Worm (Caenorhabditis elegans) whole organism, L1 larva: ENCODE measurements around the gene K11H3.5.
A peak's percentile ranks its signal among the peaks of the same experiment; 100 is the strongest.

Experiments used
- alr-1 ChIP-seq: fragments of 200-800 bp; sonication (Bioruptor generic); optimal IDR thresholded peaks from 2 replicates; lab custom pipeline; 2018; ENCODE audit warnings: borderline replicate concordance, mild to moderate bottlenecking, missing genetic modification characterization, missing compliant biosample characterization
- aly-2 ChIP-seq: fragments of 150-350 bp; optimal IDR thresholded peaks from 2 replicates; lab custom pipeline; 2014; ENCODE audit warnings: missing biosample characterization, missing genetic modification characterization
- ama-1 ChIP-seq: fragments of 150-350 bp; optimal IDR thresholded peaks from 2 replicates; lab custom pipeline; 2014
- blmp-1 ChIP-seq: fragments of 150-350 bp; optimal IDR thresholded peaks from 2 replicates; lab custom pipeline; 2014; ENCODE audit warnings: missing biosample characterization, missing genetic modification characterization
- ceh-63 ChIP-seq: fragments of 200-800 bp; sonication (Bioruptor generic); optimal IDR thresholded peaks from 2 replicates; lab custom pipeline; 2018; ENCODE audit warnings: mild to moderate bottlenecking, missing genetic modification characterization, missing compliant biosample characterization
- ceh-82 ChIP-seq, 3 experiments: fragments of 150-350 bp in 1 of 3; sonication (generic microtip) in 2 of 3; optimal IDR thresholded peaks; 2 replicates each; lab custom pipeline; 2014 to 2017; ENCODE audit warnings: missing biosample characterization in 3 of 3, missing genetic modification characterization in 3 of 3
- ceh-90 ChIP-seq: sonication (generic microtip); optimal IDR thresholded peaks from 2 replicates; lab custom pipeline; 2016; ENCODE audit warnings: missing genetic modification characterization, missing compliant biosample characterization
- ces-1 ChIP-seq: fragments of 150-350 bp; optimal IDR thresholded peaks from 2 replicates; lab custom pipeline; 2014; ENCODE audit warnings: missing biosample characterization, missing genetic modification reagents, missing genetic modification characterization
- dsc-1 ChIP-seq: sonication (generic microtip); optimal IDR thresholded peaks from 2 replicates; lab custom pipeline; 2016; ENCODE audit warnings: mild to moderate bottlenecking, missing genetic modification characterization, missing compliant biosample characterization
- efl-1 ChIP-seq, 4 experiments: fragments of 150-350 bp; optimal IDR thresholded peaks in 3 of 4; peaks in 1 of 4; 1 replicate in 1 of 4; 2 replicates in 3 of 4; lab custom pipeline; 2014; ENCODE audit warnings: missing biosample characterization in 2 of 4, missing genetic modification characterization in 2 of 4, missing genetic modification reagents in 2 of 4
- elt-2 ChIP-seq: sonication (generic microtip); optimal IDR thresholded peaks from 2 replicates; lab custom pipeline; 2016; ENCODE audit warnings: missing genetic modification characterization, mild to moderate bottlenecking, inconsistent platforms, missing compliant biosample characterization, missing genetic modification reagents
- elt-3 ChIP-seq, 6 experiments: fragments of 150-350 bp in 1 of 6; sonication (generic microtip); optimal IDR thresholded peaks; 2 replicates each; lab custom pipeline; 2017 to 2018; ENCODE audit warnings: missing biosample characterization in 6 of 6, missing genetic modification characterization in 6 of 6, inconsistent platforms in 1 of 6
- jun-1 ChIP-seq: fragments of 150-350 bp; optimal IDR thresholded peaks from 2 replicates; lab custom pipeline; 2014; ENCODE audit warnings: missing biosample characterization, missing genetic modification reagents, missing genetic modification characterization
- lin-14 ChIP-seq: fragments of 200-800 bp; sonication (Bioruptor generic); optimal IDR thresholded peaks from 2 replicates; lab custom pipeline; 2018; ENCODE audit warnings: mild to moderate bottlenecking, missing genetic modification characterization, moderate library complexity, missing compliant biosample characterization
- lin-39 ChIP-seq: fragments of 150-350 bp; optimal IDR thresholded peaks from 2 replicates; lab custom pipeline; 2014; ENCODE audit warnings: missing biosample characterization, missing genetic modification reagents, missing genetic modification characterization
- lsy-2 ChIP-seq, 2 experiments: fragments of 150-350 bp; optimal IDR thresholded peaks; 2 replicates each; lab custom pipeline; 2014; ENCODE audit warnings: missing biosample characterization in 2 of 2, missing genetic modification characterization in 2 of 2
- nhr-20 ChIP-seq: sonication (generic microtip); optimal IDR thresholded peaks from 2 replicates; lab custom pipeline; 2016; ENCODE audit warnings: mild to moderate bottlenecking, missing genetic modification characterization, missing compliant biosample characterization
- nhr-237 ChIP-seq: fragments of 150-350 bp; optimal IDR thresholded peaks from 2 replicates; lab custom pipeline; 2014; ENCODE audit warnings: missing biosample characterization, missing genetic modification characterization
- nhr-71 ChIP-seq: sonication (generic microtip); optimal IDR thresholded peaks from 2 replicates; lab custom pipeline; 2016; ENCODE audit warnings: mild to moderate bottlenecking, missing genetic modification characterization, moderate library complexity, missing compliant biosample characterization
- nhr-85 ChIP-seq: sonication (generic microtip); peaks from one replicate; lab custom pipeline; 2016; ENCODE audit warnings: missing genetic modification characterization, inconsistent platforms, missing compliant biosample characterization
- nhr-90 ChIP-seq: sonication (generic microtip); optimal IDR thresholded peaks from 2 replicates; lab custom pipeline; 2016; ENCODE audit warnings: mild to moderate bottlenecking, missing genetic modification characterization, missing compliant biosample characterization; ENCODE audit not compliant: poor library complexity
- snpc-4 ChIP-seq: fragments of 150-350 bp; optimal IDR thresholded peaks from 2 replicates; lab custom pipeline; 2014; ENCODE audit warnings: missing biosample characterization, missing genetic modification characterization
- swsn-7 ChIP-seq: sonication (generic microtip); optimal IDR thresholded peaks from 2 replicates; lab custom pipeline; 2016; ENCODE audit warnings: missing genetic modification characterization, missing compliant biosample characterization
- tbx-2 ChIP-seq: sonication (generic microtip); optimal IDR thresholded peaks from 2 replicates; lab custom pipeline; 2016; ENCODE audit warnings: missing genetic modification characterization, missing compliant biosample characterization
- unc-30 ChIP-seq: sonication (generic microtip); optimal IDR thresholded peaks from 2 replicates; lab custom pipeline; 2017; ENCODE audit warnings: missing biosample characterization, missing genetic modification characterization
- unc-86 ChIP-seq: sonication (generic microtip); optimal IDR thresholded peaks from 2 replicates; lab custom pipeline; 2016; ENCODE audit warnings: missing genetic modification characterization, missing compliant biosample characterization
- xbp-1 ChIP-seq: sonication (generic microtip); optimal IDR thresholded peaks from 2 replicates; lab custom pipeline; 2016; ENCODE audit warnings: missing genetic modification characterization, missing compliant biosample characterization
- zag-1 ChIP-seq: fragments of 150-350 bp; optimal IDR thresholded peaks from 2 replicates; lab custom pipeline; 2014; ENCODE audit warnings: missing biosample characterization, missing genetic modification characterization
- ztf-4 ChIP-seq: fragments of 150-350 bp; optimal IDR thresholded peaks from 2 replicates; lab custom pipeline; 2014; ENCODE audit warnings: missing biosample characterization, missing genetic modification characterization

K11H3.5 gene

DNA sequence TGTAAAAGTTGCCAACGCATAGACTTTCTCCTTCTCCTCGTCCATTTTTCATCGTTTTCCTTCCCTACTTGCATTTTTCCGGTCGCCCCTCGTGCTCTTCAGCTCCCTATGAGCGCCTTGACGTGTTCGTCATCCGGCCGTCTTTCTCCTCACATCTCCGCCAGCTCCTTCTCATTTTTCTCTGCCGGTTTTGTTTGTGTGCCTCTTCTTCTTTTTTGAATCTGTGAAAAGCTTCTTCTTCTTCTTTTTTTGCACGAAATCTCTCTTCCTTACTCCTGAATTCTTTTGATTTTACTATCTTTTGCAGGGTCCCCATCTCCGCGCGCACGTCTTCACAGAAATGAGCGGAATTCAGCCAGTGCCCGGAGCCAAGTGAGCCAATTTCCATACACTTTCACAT is 8.0 kb downstream of the K11H3.5 start, which contains the start of gene K11H3.3:
TSS of gene K11H3.3 (plus strand) at position 308 of the 400 bp plus-strand sequence.
- TF ChIP-seq efl-1 (optimal IDR thresholded peaks at IDR 0.05; lab: Kevin White, UChicago) = no peak
- TF ChIP-seq efl-1 (GFP tag; optimal IDR thresholded peaks at IDR 0.05 in 1 of 2; lab: Kevin White, UChicago) = peak in 1 of 2 experiments; percentile 42
- TF ChIP-seq lin-39 (tag; lab: Kevin White, UChicago) = no peak
- TF ChIP-seq ceh-82 (tag; optimal IDR thresholded peaks at IDR 0.05; lab: Kevin White, UChicago) = peak in 1 of 3 experiments; percentile 0
- no peak for TF ChIP-seq tbx-2
- TF ChIP-seq lin-14 (GFP tag; lab: Kevin White, UChicago) = peak; percentile 59

DNA sequence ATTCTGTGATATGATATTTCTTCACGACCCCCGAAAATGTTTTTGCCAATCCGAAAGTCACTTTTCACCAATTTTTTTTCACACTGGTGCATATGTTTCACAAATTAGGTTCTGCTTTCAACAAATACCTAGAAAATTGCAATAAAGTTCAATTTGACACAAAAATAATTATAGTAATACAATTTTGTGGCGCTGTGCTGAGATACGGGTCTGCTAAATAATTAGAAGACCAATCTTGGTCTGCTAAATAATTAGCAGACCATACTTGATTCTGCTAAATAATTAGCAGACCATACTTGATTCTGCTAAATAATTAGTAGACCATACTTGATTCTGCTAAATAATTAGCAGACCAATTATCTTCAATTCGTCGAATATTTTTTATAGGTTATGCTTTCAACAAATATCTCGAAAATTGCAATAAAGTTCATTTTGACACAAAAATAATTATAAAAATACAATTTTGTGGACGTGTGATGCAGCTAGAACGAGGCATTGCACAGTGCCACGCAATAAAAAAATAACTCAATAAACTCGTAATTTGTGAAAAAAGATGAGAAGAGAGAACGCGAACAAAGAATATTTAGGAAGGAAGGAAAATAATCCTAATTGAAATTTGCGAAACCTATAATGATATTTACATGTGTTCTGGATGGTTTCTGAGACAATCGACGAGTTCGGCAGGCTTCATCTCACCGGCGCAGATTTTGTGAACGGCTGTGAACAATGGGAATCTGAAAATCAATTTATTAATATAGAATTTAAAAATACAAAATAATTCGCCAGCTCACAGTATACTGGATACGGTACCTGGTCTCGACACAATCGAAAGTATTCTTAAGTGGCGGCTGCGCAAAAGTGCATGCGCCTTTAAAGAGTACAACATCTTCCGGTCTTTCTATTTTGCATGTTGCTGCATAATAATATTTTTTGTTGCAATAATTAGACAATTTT is 10.4 kb downstream of the K11H3.5 start:
- TF ChIP-seq efl-1 (optimal IDR thresholded peaks at IDR 0.05; lab: Kevin White, UChicago) (no peak), efl-1 (GFP tag; optimal IDR thresholded peaks at IDR 0.05 in 1 of 2; lab: Kevin White, UChicago) (peak in 1 of 2 experiments; percentile 71), swsn-7 (tag; lab: Kevin White, UChicago) (no peak)

DNA sequence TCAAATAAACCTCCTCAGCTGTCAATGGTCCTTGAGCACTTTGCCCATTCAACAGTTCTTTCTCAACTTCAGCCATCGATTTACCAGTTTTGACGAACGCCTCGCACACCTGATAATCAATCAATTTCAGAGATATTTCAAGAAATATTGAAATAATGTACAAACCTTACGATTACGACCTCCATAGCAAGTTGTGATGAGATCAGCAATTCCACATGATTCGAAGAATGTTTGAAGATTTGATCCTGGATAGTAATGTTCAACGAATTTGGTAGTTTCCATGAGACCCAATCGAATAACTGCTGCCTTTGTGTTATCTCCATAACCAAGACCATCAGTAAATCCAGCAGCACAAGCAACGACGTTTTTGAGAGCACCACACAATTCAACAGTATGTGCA is 11.4 kb downstream of the K11H3.5 start:
- no peak for TF ChIP-seq unc-86 (tag; lab: Kevin White, UChicago)
- no peak for TF ChIP-seq dsc-1
- no peak for TF ChIP-seq efl-1 (optimal IDR thresholded peaks at IDR 0.05; lab: Kevin White, UChicago)
- peak in 1 of 2 experiments; percentile 68 for TF ChIP-seq efl-1 (GFP tag; optimal IDR thresholded peaks at IDR 0.05 in 1 of 2; lab: Kevin White, UChicago)
- no peak for TF ChIP-seq jun-1 (tag; lab: Kevin White, UChicago)

DNA sequence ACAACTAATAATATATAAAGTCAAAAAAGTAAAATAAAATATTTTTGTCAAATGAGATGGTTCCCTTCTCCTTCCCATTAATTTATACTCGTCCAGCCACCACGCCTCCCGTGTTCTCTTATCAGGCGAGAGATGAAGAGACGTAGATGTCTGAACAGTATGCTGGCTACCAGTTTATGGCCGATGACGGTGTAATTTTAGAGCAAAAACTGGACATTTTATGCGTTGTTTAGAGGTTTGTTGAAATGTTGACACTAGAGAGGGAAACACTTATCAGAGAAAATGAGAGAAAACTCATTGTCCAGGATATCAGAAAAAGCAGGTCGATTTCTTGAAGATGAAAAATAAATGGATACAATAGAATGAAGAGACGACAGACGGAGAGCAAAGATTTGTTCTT is 13.5 kb downstream of the K11H3.5 start:
- TF ChIP-seq nhr-85 (tag; lab: Kevin White, UChicago) = peak; percentile 45
- TF ChIP-seq nhr-90 (tag; lab: Kevin White, UChicago) = peak; percentile 36
- no peak for TF ChIP-seq efl-1 (optimal IDR thresholded peaks at IDR 0.05; lab: Kevin White, UChicago)
- TF ChIP-seq efl-1 (GFP tag; optimal IDR thresholded peaks at IDR 0.05 in 1 of 2; lab: Kevin White, UChicago) = peak in 1 of 2 experiments; percentile 15
- peak in 1 of 2 experiments; percentile 13 for TF ChIP-seq lsy-2 (tag; optimal IDR thresholded peaks at IDR 0.05; lab: Kevin White, UChicago)
- peak; percentile 3 for TF ChIP-seq blmp-1 (tag; lab: Kevin White, UChicago)
- no peak for TF ChIP-seq snpc-4 (tag; lab: Kevin White, UChicago)
- no peak for TF ChIP-seq ces-1 (GFP tag; lab: Kevin White, UChicago)
- peak; percentile 16 for TF ChIP-seq nhr-71 (tag; lab: Kevin White, UChicago)
- no peak for TF ChIP-seq zag-1 (tag; lab: Kevin White, UChicago)
- peak; percentile 19 for TF ChIP-seq lin-14 (GFP tag; lab: Kevin White, UChicago)

DNA sequence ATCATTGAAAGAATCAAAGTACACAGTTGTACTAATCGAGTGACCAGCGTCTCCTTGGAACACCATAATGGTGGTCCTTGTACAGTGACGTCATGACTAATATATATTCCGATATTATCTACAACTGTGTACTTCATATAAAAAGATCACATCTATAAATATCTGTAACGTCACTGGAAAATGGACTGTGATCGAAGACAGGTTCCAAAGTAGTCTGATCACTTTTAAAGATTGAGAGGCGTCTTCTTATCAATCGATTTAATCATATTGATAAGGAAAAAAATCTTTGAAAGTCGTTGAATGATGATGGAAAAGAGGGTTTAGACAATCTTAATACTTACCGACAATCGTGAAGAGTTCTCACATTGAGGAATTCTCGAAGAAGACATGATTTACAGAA is 14.5 kb downstream of the K11H3.5 start:
- TF ChIP-seq zag-1 (tag; lab: Kevin White, UChicago) (no peak), elt-2 (tag; lab: Kevin White, UChicago) (peak; percentile 46), ces-1 (GFP tag; lab: Kevin White, UChicago) (no peak), elt-3 (tag; optimal IDR thresholded peaks at IDR 0.05; lab: Kevin White, UChicago) (peak in 1 of 6 experiments; percentile 0), nhr-90 (tag; lab: Kevin White, UChicago) (no peak), ztf-4 (tag; lab: Kevin White, UChicago) (no peak), nhr-71 (tag; lab: Kevin White, UChicago) (peak; percentile 14), ama-1 (lab: Kevin White, UChicago) (no peak), aly-2 (tag; lab: Kevin White, UChicago) (no peak), efl-1 (optimal IDR thresholded peaks at IDR 0.05; lab: Kevin White, UChicago) (no peak), efl-1 (GFP tag; optimal IDR thresholded peaks at IDR 0.05 in 1 of 2; lab: Kevin White, UChicago) (peak in 1 of 2 experiments; percentile 92)
- TF ChIP-seq, all 84 proteins: peak for 4

DNA sequence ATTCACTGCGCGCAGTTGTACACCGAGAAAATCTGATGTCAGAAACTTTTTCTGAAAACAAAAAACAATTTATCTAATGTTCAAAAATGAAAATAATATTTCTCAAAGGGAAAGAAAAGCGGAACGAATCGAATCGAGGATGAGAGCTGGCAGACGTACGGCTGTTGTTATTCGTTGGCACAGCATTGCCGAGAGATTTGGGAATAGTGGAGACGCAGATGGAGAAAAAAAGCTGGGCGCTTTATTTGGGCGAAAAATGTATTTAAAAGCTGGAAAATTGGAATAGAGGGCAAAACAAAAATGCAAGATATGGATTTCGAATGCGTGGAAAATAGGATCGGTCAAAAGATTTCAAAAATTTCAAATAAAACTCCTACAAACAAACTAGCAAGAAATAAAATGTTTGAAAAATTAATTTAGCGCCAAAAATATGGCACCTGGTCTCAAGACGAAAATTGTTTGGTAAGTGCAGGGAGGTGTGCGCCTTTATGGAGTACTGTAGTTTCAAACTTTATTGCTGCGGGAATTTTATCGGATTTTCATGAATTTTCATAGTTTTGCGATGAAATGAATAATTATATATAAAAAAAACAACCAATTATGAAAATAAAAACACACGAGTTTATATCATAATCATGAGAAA is 15.7 kb downstream of the K11H3.5 start, which contains the start of gene gpdh-2:
TSS of gene gpdh-2 (minus strand) at position 51 of the 643 bp plus-strand sequence.
- TF ChIP-seq elt-2 (tag; lab: Kevin White, UChicago) = no peak
- TF ChIP-seq nhr-237 (tag; lab: Kevin White, UChicago) = no peak
- no peak for TF ChIP-seq xbp-1 (tag; lab: Kevin White, UChicago)
- TF ChIP-seq unc-30 (tag; lab: Kevin White, UChicago) = no peak
- TF ChIP-seq ztf-4 (tag; lab: Kevin White, UChicago) = no peak
- no peak for TF ChIP-seq ceh-90 (tag; lab: Kevin White, UChicago)
- no peak for TF ChIP-seq ceh-63 (GFP tag; lab: Kevin White, UChicago)
- TF ChIP-seq nhr-71 (tag; lab: Kevin White, UChicago) = no peak
- TF ChIP-seq nhr-20 = no peak
- no peak for TF ChIP-seq alr-1 (tag; lab: Kevin White, UChicago)
- TF ChIP-seq, all 84 proteins: peak for 0
